Fruit fly (Drosophila melanogaster): Measurements from ENCODE around the gene CG13833.

- TF ChIP-seq CG32121 (GFP tag; IDR thresholded peaks at IDR 0.05) (no peak), fd96Ca (GFP tag; IDR thresholded peaks at IDR 0.05) (no peak), gl (tag; optimal IDR thresholded peaks at IDR 0.05) (no peak), rn (GFP tag; IDR thresholded peaks at IDR 0.05) (no peak), CG9948 (tag; optimal IDR thresholded peaks at IDR 0.05) (no peak), CG34367 (tag; optimal IDR thresholded peaks at IDR 0.05) (no peak), CG14655 (GFP tag; optimal IDR thresholded peaks at IDR 0.05) (no peak), CG8301 (tag; optimal IDR thresholded peaks at IDR 0.05) (no peak), CG13204 (GFP tag; optimal IDR thresholded peaks at IDR 0.05) (no peak)
Measured at dm6 chr3R:23060166-23060565, 24.8 kb upstream of the CG13833 start.
